Worm (Caenorhabditis elegans) whole organism, L1 larva: ENCODE measurements around the gene grl-13.

ENCODE experiments used
- aly-2 ChIP-seq: fragments of 150-350 bp; optimal IDR thresholded peaks from 2 replicates; lab custom pipeline; 2014; ENCODE audit warnings: missing biosample characterization, missing genetic modification characterization
- ceh-8 ChIP-seq: fragments of 200-800 bp; sonication (Bioruptor generic); optimal IDR thresholded peaks from 2 replicates; lab custom pipeline; 2018; ENCODE audit warnings: mild to moderate bottlenecking, missing genetic modification characterization, moderate library complexity, missing compliant biosample characterization
- ceh-88 ChIP-seq: fragments of 200-800 bp; sonication (Bioruptor generic); IDR thresholded peaks from 2 replicates; pipeline ENCODE4 v1.3.6; 2022; ENCODE audit warnings: missing genetic modification characterization, missing compliant biosample characterization
- ceh-90 ChIP-seq: sonication (generic microtip); optimal IDR thresholded peaks from 2 replicates; lab custom pipeline; 2016; ENCODE audit warnings: missing genetic modification characterization, missing compliant biosample characterization
- ces-1 ChIP-seq: fragments of 150-350 bp; optimal IDR thresholded peaks from 2 replicates; lab custom pipeline; 2014; ENCODE audit warnings: missing biosample characterization, missing genetic modification reagents, missing genetic modification characterization
- dsc-1 ChIP-seq: sonication (generic microtip); optimal IDR thresholded peaks from 2 replicates; lab custom pipeline; 2016; ENCODE audit warnings: mild to moderate bottlenecking, missing genetic modification characterization, missing compliant biosample characterization
- efl-1 ChIP-seq, 4 experiments: fragments of 150-350 bp; optimal IDR thresholded peaks in 3 of 4; peaks in 1 of 4; 1 replicate in 1 of 4; 2 replicates in 3 of 4; lab custom pipeline; 2014; ENCODE audit warnings: missing biosample characterization in 2 of 4, missing genetic modification characterization in 2 of 4, missing genetic modification reagents in 2 of 4
- elt-2 ChIP-seq: sonication (generic microtip); optimal IDR thresholded peaks from 2 replicates; lab custom pipeline; 2016; ENCODE audit warnings: missing genetic modification characterization, mild to moderate bottlenecking, inconsistent platforms, missing compliant biosample characterization, missing genetic modification reagents
- elt-3 ChIP-seq, 6 experiments: fragments of 150-350 bp in 1 of 6; sonication (generic microtip); optimal IDR thresholded peaks; 2 replicates each; lab custom pipeline; 2017 to 2018; ENCODE audit warnings: missing biosample characterization in 6 of 6, missing genetic modification characterization in 6 of 6, inconsistent platforms in 1 of 6
- fkh-10 ChIP-seq: sonication (generic microtip); optimal IDR thresholded peaks from 2 replicates; lab custom pipeline; 2017; ENCODE audit warnings: missing biosample characterization, missing genetic modification reagents, missing genetic modification characterization
- fkh-8 ChIP-seq: sonication (generic microtip); optimal IDR thresholded peaks from 2 replicates; lab custom pipeline; 2016; ENCODE audit warnings: mild to moderate bottlenecking, missing genetic modification characterization, missing compliant biosample characterization
- hlh-17 ChIP-seq: fragments of 200-800 bp; sonication (Bioruptor generic); optimal IDR thresholded peaks from 2 replicates; lab custom pipeline; 2018; ENCODE audit warnings: missing genetic modification characterization, mild to moderate bottlenecking, missing compliant biosample characterization, moderate library complexity, borderline replicate concordance
- hlh-4 ChIP-seq: sonication (generic microtip); optimal IDR thresholded peaks from 2 replicates; lab custom pipeline; 2016; ENCODE audit warnings: mild to moderate bottlenecking, missing genetic modification characterization, missing compliant biosample characterization
- hpl-2 ChIP-seq: fragments of 150-350 bp; optimal IDR thresholded peaks from 2 replicates; lab custom pipeline; 2014; ENCODE audit warnings: missing biosample characterization, missing genetic modification reagents, missing genetic modification characterization
- irx-1 ChIP-seq: sonication (generic microtip); optimal IDR thresholded peaks from 2 replicates; lab custom pipeline; 2016; ENCODE audit warnings: missing genetic modification characterization, missing compliant biosample characterization
- isw-1 ChIP-seq: fragments of 200-800 bp; sonication (Bioruptor generic); IDR thresholded peaks from 2 replicates; pipeline ENCODE4 v1.3.6; 2022; ENCODE audit warnings: missing genetic modification characterization, missing compliant biosample characterization
- lin-13 ChIP-seq: fragments of 150-350 bp; optimal IDR thresholded peaks from 2 replicates; lab custom pipeline; 2014; ENCODE audit warnings: missing biosample characterization, missing genetic modification reagents, missing genetic modification characterization
- lin-35 ChIP-seq, 2 experiments: fragments of 150-350 bp; optimal IDR thresholded peaks; 2 replicates each; lab custom pipeline; 2014; ENCODE audit warnings: missing biosample characterization in 2 of 2, missing genetic modification characterization in 2 of 2, missing genetic modification reagents in 2 of 2
- lsy-2 ChIP-seq, 2 experiments: fragments of 150-350 bp; optimal IDR thresholded peaks; 2 replicates each; lab custom pipeline; 2014; ENCODE audit warnings: missing biosample characterization in 2 of 2, missing genetic modification characterization in 2 of 2
- nhr-11 ChIP-seq: fragments of 150-350 bp; optimal IDR thresholded peaks from 2 replicates; lab custom pipeline; 2014; ENCODE audit warnings: missing biosample characterization, missing genetic modification characterization
- nhr-12 ChIP-seq: sonication (generic microtip); optimal IDR thresholded peaks from 2 replicates; lab custom pipeline; 2017; ENCODE audit warnings: missing biosample characterization, missing genetic modification characterization
- nhr-77 ChIP-seq: fragments of 150-350 bp; optimal IDR thresholded peaks from 2 replicates; lab custom pipeline; 2014; ENCODE audit warnings: missing biosample characterization, missing genetic modification characterization
- nhr-84 ChIP-seq: sonication (generic microtip); optimal IDR thresholded peaks from 2 replicates; lab custom pipeline; 2017; ENCODE audit warnings: missing biosample characterization, missing genetic modification characterization
- nhr-85 ChIP-seq: sonication (generic microtip); peaks from one replicate; lab custom pipeline; 2016; ENCODE audit warnings: missing genetic modification characterization, inconsistent platforms, missing compliant biosample characterization
- rnt-1 ChIP-seq: sonication (generic microtip); optimal IDR thresholded peaks from 2 replicates; lab custom pipeline; 2016; ENCODE audit warnings: mild to moderate bottlenecking, missing genetic modification characterization, moderate library complexity, missing compliant biosample characterization
- skn-1 ChIP-seq: fragments of 150-350 bp; optimal IDR thresholded peaks from 2 replicates; lab custom pipeline; 2014; ENCODE audit warnings: missing biosample characterization, missing genetic modification characterization
- snpc-4 ChIP-seq: fragments of 150-350 bp; optimal IDR thresholded peaks from 2 replicates; lab custom pipeline; 2014; ENCODE audit warnings: missing biosample characterization, missing genetic modification characterization
- snu-23 ChIP-seq: sonication (generic microtip); optimal IDR thresholded peaks from 2 replicates; lab custom pipeline; 2016; ENCODE audit warnings: missing genetic modification characterization, missing compliant biosample characterization
- sox-4 ChIP-seq: sonication (generic microtip); optimal IDR thresholded peaks from 2 replicates; lab custom pipeline; 2016; ENCODE audit warnings: missing genetic modification characterization, missing compliant biosample characterization
- sptf-1 ChIP-seq: fragments of 150-350 bp; optimal IDR thresholded peaks from 2 replicates; lab custom pipeline; 2014; ENCODE audit warnings: missing biosample characterization, missing genetic modification characterization
- sup-37 ChIP-seq: fragments of 200-800 bp; sonication (Bioruptor generic); optimal IDR thresholded peaks from 2 replicates; lab custom pipeline; 2018; ENCODE audit warnings: mild to moderate bottlenecking, missing genetic modification characterization, missing compliant biosample characterization
- unc-130 ChIP-seq: fragments of 150-350 bp; optimal IDR thresholded peaks from 2 replicates; lab custom pipeline; 2017; ENCODE audit warnings: missing biosample characterization, missing genetic modification characterization, inconsistent platforms
- unc-30 ChIP-seq: sonication (generic microtip); optimal IDR thresholded peaks from 2 replicates; lab custom pipeline; 2017; ENCODE audit warnings: missing biosample characterization, missing genetic modification characterization
- unc-62 ChIP-seq: fragments of 150-350 bp; optimal IDR thresholded peaks from 2 replicates; lab custom pipeline; 2014; ENCODE audit warnings: missing biosample characterization, missing genetic modification reagents, missing genetic modification characterization
- unc-86 ChIP-seq: sonication (generic microtip); optimal IDR thresholded peaks from 2 replicates; lab custom pipeline; 2016; ENCODE audit warnings: missing genetic modification characterization, missing compliant biosample characterization
- unc-98 ChIP-seq: fragments of 200-800 bp; sonication (Bioruptor generic); IDR thresholded peaks from 2 replicates; pipeline ENCODE4 v1.3.6; 2022; ENCODE audit warnings: missing genetic modification characterization, missing compliant biosample characterization
- vab-15 ChIP-seq: sonication (generic microtip); optimal IDR thresholded peaks from 2 replicates; lab custom pipeline; 2017; ENCODE audit warnings: missing genotype, mild to moderate bottlenecking, missing genetic modification characterization, missing compliant biosample characterization
- xbp-1 ChIP-seq: sonication (generic microtip); optimal IDR thresholded peaks from 2 replicates; lab custom pipeline; 2016; ENCODE audit warnings: missing genetic modification characterization, missing compliant biosample characterization
- ztf-4 ChIP-seq: fragments of 150-350 bp; optimal IDR thresholded peaks from 2 replicates; lab custom pipeline; 2014; ENCODE audit warnings: missing biosample characterization, missing genetic modification characterization

Gene grl-13

DNA sequence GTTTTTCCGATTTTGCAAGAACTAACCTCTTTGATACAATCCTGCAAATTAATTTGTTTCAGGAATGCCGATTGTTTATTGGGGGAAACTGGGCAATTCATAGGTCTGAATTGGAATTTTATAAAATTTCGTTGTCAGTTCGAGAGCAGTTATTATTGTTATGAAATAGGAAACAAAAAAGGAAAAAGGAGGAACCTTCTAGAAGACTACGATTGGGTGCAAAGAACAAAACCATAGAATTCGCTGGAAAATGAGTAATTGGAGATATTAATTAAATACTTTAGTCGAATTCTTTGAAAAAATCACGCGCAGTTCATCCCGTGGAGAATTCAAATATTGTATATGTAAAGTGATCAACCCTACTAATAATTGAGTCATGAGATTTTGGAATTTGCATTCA is 23.0 kb upstream of the grl-13 start, which contains the start of gene F13A2.9:
Gene F13A2.9, minus strand, starts transcription at position 101 of the 400 bp plus-strand sequence.
- TF ChIP-seq elt-3 (tag; optimal IDR thresholded peaks at IDR 0.05; lab: Kevin White, UChicago) (no peak), lsy-2 (tag; optimal IDR thresholded peaks at IDR 0.05; lab: Kevin White, UChicago) (no peak), lin-35 (GFP tag; optimal IDR thresholded peaks at IDR 0.05; lab: Kevin White, UChicago) (no peak), ceh-8 (GFP tag; lab: Kevin White, UChicago) (peak; percentile 74), ceh-90 (tag; lab: Kevin White, UChicago) (peak; percentile 27), unc-98 (GFP tag; lab: Robert Waterston, UW) (no peak), nhr-77 (tag; lab: Kevin White, UChicago) (no peak), hpl-2 (no peak), fkh-8 (tag; lab: Kevin White, UChicago) (peak; percentile 8), sox-4 (tag; lab: Kevin White, UChicago) (no peak), ztf-4 (no peak), vab-15 (tag; lab: Kevin White, UChicago) (no peak), ceh-88 (no peak), nhr-11 (tag; lab: Kevin White, UChicago) (no peak), isw-1 (no peak), snu-23 (GFP tag; lab: Kevin White, UChicago) (no peak), sup-37 (GFP tag; lab: Kevin White, UChicago) (no peak)

DNA sequence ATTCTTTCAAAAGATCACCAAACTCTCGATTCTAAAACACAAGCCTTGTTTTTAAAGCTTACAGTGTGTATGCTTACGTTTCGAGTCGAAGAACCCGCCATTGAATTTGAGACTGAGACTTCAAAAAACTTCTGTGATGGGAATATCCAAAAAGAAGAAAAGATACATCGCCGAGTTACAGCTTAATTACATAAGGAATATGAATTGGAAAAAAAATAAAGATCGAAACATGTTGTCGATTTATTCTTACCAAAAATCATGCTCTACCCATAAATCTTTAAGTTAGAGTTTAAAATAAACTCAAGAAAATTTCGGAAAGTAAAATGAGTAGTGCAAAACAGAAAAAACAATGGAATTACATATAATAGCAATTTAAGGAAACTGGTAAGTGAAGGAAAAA is 21.8 kb upstream of the grl-13 start, which contains the start of gene F13A2.10:
Gene F13A2.10, minus strand, starts transcription at position 101 of the 400 bp plus-strand sequence.
- TF ChIP-seq unc-86 (tag; lab: Kevin White, UChicago): no peak
- no peak for TF ChIP-seq nhr-77 (tag; lab: Kevin White, UChicago)
- TF ChIP-seq aly-2 (tag; lab: Kevin White, UChicago): no peak
- TF ChIP-seq nhr-85: no peak
- no peak for TF ChIP-seq fkh-8 (tag; lab: Kevin White, UChicago)
- no peak for TF ChIP-seq fkh-10
- no peak for TF ChIP-seq unc-130
- no peak for TF ChIP-seq isw-1
- TF ChIP-seq sptf-1 (tag; lab: Kevin White, UChicago): no peak
- TF ChIP-seq ces-1 (GFP tag; lab: Kevin White, UChicago): no peak

DNA sequence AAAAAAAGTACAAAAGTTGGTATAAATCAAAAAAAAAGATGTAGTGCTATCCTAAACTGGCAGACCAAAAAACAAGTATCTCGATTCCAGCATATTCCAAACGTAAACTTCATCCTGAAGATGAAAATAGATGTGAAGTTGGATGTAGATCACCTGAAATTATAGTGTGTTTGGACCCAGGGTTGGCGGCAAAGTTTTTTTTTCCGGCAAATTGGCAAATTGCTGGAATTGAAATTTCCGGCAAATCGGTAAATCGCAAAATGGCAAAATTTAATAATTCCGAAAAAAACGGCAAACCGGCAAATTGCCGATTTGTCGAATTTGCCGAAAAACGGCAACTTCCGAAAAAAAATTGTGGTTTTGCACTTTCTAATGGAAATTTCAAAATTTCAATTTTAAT is 20.1 kb upstream of the grl-13 start, which contains the start of gene F13A2.2:
Gene F13A2.2, minus strand, starts transcription at position 101 of the 400 bp plus-strand sequence.
- TF ChIP-seq unc-62 (GFP tag; lab: Kevin White, UChicago): no peak
- no peak for TF ChIP-seq nhr-85
- TF ChIP-seq fkh-8 (tag; lab: Kevin White, UChicago): no peak
- TF ChIP-seq sup-37 (GFP tag; lab: Kevin White, UChicago): no peak
- no peak for TF ChIP-seq rnt-1
- TF ChIP-seq sox-4 (tag; lab: Kevin White, UChicago): no peak
- no peak for TF ChIP-seq skn-1 (tag; lab: Kevin White, UChicago)
- no peak for TF ChIP-seq unc-86 (tag; lab: Kevin White, UChicago)
- TF ChIP-seq nhr-84 (tag; lab: Kevin White, UChicago): no peak
- TF ChIP-seq hlh-4 (tag; lab: Kevin White, UChicago): no peak
- no peak for TF ChIP-seq unc-30 (tag; lab: Kevin White, UChicago)

DNA sequence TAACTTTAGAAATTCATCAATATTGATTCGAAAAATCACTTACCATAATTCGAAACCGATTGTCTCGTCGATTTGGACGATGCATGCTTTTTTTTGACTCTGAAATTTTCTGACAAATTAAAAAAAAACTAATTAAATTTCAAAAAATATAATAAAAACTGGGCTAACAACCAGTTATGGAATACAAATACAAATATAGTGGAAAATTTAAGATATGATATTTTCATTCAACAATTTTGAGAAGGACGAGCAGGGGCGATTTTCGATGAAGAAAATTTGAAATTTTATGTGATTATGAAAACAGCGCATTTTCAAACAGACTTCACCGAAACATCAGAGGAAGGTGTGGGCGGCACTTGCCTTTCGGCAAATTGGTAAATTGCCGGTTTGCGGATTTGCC is 17.9 kb upstream of the grl-13 start, which contains the start of gene F13A2.1:
Gene F13A2.1, minus strand, starts transcription at position 101 of the 400 bp plus-strand sequence.
- TF ChIP-seq efl-1 (optimal IDR thresholded peaks at IDR 0.05; lab: Kevin White, UChicago) (no peak), efl-1 (GFP tag; optimal IDR thresholded peaks at IDR 0.05 in 1 of 2; lab: Kevin White, UChicago) (peak in 1 of 2 experiments; percentile 48), elt-2 (tag; lab: Kevin White, UChicago) (no peak)

- TF ChIP-seq lin-13 (GFP tag; lab: Kevin White, UChicago) (no peak), unc-62 (GFP tag; lab: Kevin White, UChicago) (no peak), nhr-12 (tag; lab: Kevin White, UChicago) (no peak), snpc-4 (no peak), dsc-1 (tag; lab: Kevin White, UChicago) (no peak), hlh-17 (GFP tag; lab: Kevin White, UChicago) (no peak), snu-23 (GFP tag; lab: Kevin White, UChicago) (no peak), irx-1 (tag; lab: Kevin White, UChicago) (no peak), unc-130 (no peak), xbp-1 (tag; lab: Kevin White, UChicago) (no peak), aly-2 (tag; lab: Kevin White, UChicago) (no peak)
These were observed 13.2 kb upstream of the grl-13 start, which contains the start of gene F32D1.8 for ce11 chrV:4377622-4378021. F32D1.8 (minus strand) TSS chrV:4377722.
